Worm (Caenorhabditis elegans) whole organism, young adult: ENCODE results near the gene M117.4.

Experiments used
- C06A6.2 ChIP-seq: fragments of 200-800 bp; sonication (Bioruptor generic); conservative IDR thresholded peaks from 2 replicates; pipeline ENCODE4 v1.3.6; 2022; ENCODE audit warnings: missing genetic modification characterization, missing compliant biosample characterization
- D2030.7 ChIP-seq: fragments of 200-800 bp; sonication (Bioruptor generic); IDR thresholded peaks from 2 replicates; pipeline ENCODE4 v1.3.6; 2022; ENCODE audit warnings: missing genetic modification reagents, missing genetic modification characterization, missing compliant biosample characterization
- F22D6.2 ChIP-seq: sonication (generic microtip); optimal IDR thresholded peaks from 2 replicates; lab custom pipeline; 2016; ENCODE audit warnings: mild to moderate bottlenecking, missing genetic modification characterization, missing compliant biosample characterization
- F23B12.7 ChIP-seq: sonication (generic microtip); optimal IDR thresholded peaks from 2 replicates; lab custom pipeline; 2017; ENCODE audit warnings: missing genetic modification characterization, mild to moderate bottlenecking, missing compliant biosample characterization, antibody characterized with exemption, moderate library complexity; ENCODE audit not compliant: insufficient read depth
- F49E8.2 ChIP-seq: sonication (generic microtip); optimal IDR thresholded peaks from 3 replicates; lab custom pipeline; 2017; ENCODE audit warnings: missing genetic modification characterization, mild to moderate bottlenecking, missing compliant biosample characterization, antibody characterized with exemption, moderate library complexity; ENCODE audit not compliant: insufficient read depth
- F52B5.7 ChIP-seq: sonication (generic microtip); optimal IDR thresholded peaks from 2 replicates; lab custom pipeline; 2016; ENCODE audit warnings: mild to moderate bottlenecking, missing genetic modification characterization, missing compliant biosample characterization
- F57A8.1 ChIP-seq: fragments of 200-800 bp; sonication (Bioruptor generic); optimal IDR thresholded peaks from 2 replicates; lab custom pipeline; 2018; ENCODE audit warnings: mild to moderate bottlenecking, missing genetic modification characterization, moderate library complexity, missing compliant biosample characterization
- K11D2.4 ChIP-seq: fragments of 200-800 bp; sonication (Bioruptor generic); IDR thresholded peaks from 2 replicates; pipeline ENCODE4 v1.3.6; 2022; ENCODE audit warnings: missing genetic modification reagents, missing genetic modification characterization, missing compliant biosample characterization
- T26A5.8 ChIP-seq: sonication (generic microtip); optimal IDR thresholded peaks from 2 replicates; lab custom pipeline; 2016; ENCODE audit warnings: missing genetic modification characterization, missing compliant biosample characterization
- Y67H2A.10 ChIP-seq: fragments of 200-800 bp; sonication (Bioruptor generic); conservative IDR thresholded peaks from 2 replicates; pipeline ENCODE4 v1.3.6; 2022; ENCODE audit warnings: missing genetic modification reagents, missing genetic modification characterization, missing compliant biosample characterization
- attf-5 ChIP-seq: fragments of 200-800 bp; sonication (Bioruptor generic); optimal IDR thresholded peaks from 2 replicates; lab custom pipeline; 2018; ENCODE audit warnings: mild to moderate bottlenecking, missing genetic modification characterization, missing compliant biosample characterization
- attf-6 ChIP-seq: fragments of 200-800 bp; sonication (Bioruptor generic); IDR thresholded peaks from 2 replicates; pipeline ENCODE4 v1.3.6; 2022; ENCODE audit warnings: missing genetic modification reagents, missing genetic modification characterization, missing compliant biosample characterization
- bed-1 ChIP-seq: fragments of 200-800 bp; sonication (Bioruptor generic); IDR thresholded peaks from 2 replicates; pipeline ENCODE4 v1.3.6; 2022; ENCODE audit warnings: missing genetic modification reagents, missing genetic modification characterization, missing compliant biosample characterization
- ccch-3 ChIP-seq: fragments of 200-800 bp; sonication (Bioruptor generic); optimal IDR thresholded peaks from 2 replicates; lab custom pipeline; 2018; ENCODE audit warnings: mild to moderate bottlenecking, missing genetic modification characterization, missing compliant biosample characterization
- ceh-100 ChIP-seq: fragments of 200-800 bp; sonication (Bioruptor generic); IDR thresholded peaks from 2 replicates; pipeline ENCODE4 v1.3.6; 2022; ENCODE audit warnings: missing genetic modification reagents, missing genetic modification characterization, missing compliant biosample characterization
- chd-7 ChIP-seq: sonication (generic microtip); optimal IDR thresholded peaks from 2 replicates; lab custom pipeline; 2016; ENCODE audit warnings: mild to moderate bottlenecking, missing genetic modification characterization, moderate library complexity, missing compliant biosample characterization
- dox-1 ChIP-seq: fragments of 200-800 bp; sonication (Bioruptor generic); IDR thresholded peaks from 2 replicates; pipeline ENCODE4 v1.3.6; 2022; ENCODE audit warnings: missing genetic modification reagents, missing genetic modification characterization, missing compliant biosample characterization
- dpl-1 ChIP-seq: fragments of 150-350 bp; optimal IDR thresholded peaks from 2 replicates; lab custom pipeline; 2014; ENCODE audit warnings: missing biosample characterization, missing genetic modification reagents, missing genetic modification characterization
- efl-1 ChIP-seq: fragments of 150-350 bp; optimal IDR thresholded peaks from 2 replicates; lab custom pipeline; 2014; ENCODE audit warnings: missing biosample characterization, missing genetic modification reagents, missing genetic modification characterization
- egl-44 ChIP-seq: fragments of 200-800 bp; sonication (Bioruptor generic); IDR thresholded peaks from 2 replicates; pipeline ENCODE4 v1.3.6; 2022; ENCODE audit warnings: missing genetic modification reagents, missing genetic modification characterization, missing compliant biosample characterization
- ets-4 ChIP-seq: fragments of 200-800 bp; sonication (Bioruptor generic); optimal IDR thresholded peaks from 2 replicates; lab custom pipeline; 2018; ENCODE audit warnings: mild to moderate bottlenecking, missing genetic modification characterization, missing compliant biosample characterization
- hlh-26 ChIP-seq: fragments of 200-800 bp; sonication (Bioruptor generic); conservative IDR thresholded peaks from 2 replicates; pipeline ENCODE4 v1.3.6; 2022; ENCODE audit warnings: missing genetic modification reagents, missing genetic modification characterization, missing compliant biosample characterization
- hmg-1.2 ChIP-seq: fragments of 200-800 bp; sonication (Bioruptor generic); IDR thresholded peaks from 2 replicates; pipeline ENCODE4 v1.3.6; 2022; ENCODE audit warnings: missing genetic modification reagents, missing genetic modification characterization, missing compliant biosample characterization
- let-526 ChIP-seq: fragments of 200-800 bp; sonication (Bioruptor generic); IDR thresholded peaks from 2 replicates; pipeline ENCODE4 v1.3.6; 2022; ENCODE audit warnings: missing genetic modification reagents, missing genetic modification characterization, missing compliant biosample characterization
- lin-26 ChIP-seq: fragments of 200-800 bp; sonication (Bioruptor generic); IDR thresholded peaks from 2 replicates; pipeline ENCODE4 v1.3.6; 2022; ENCODE audit warnings: missing genetic modification reagents, missing genetic modification characterization, missing compliant biosample characterization
- madf-6 ChIP-seq: fragments of 200-800 bp; sonication (Bioruptor generic); IDR thresholded peaks from 2 replicates; pipeline ENCODE4 v1.3.6; 2022; ENCODE audit warnings: missing genetic modification reagents, missing genetic modification characterization, missing compliant biosample characterization
- madf-8 ChIP-seq: fragments of 200-800 bp; sonication (Bioruptor generic); conservative IDR thresholded peaks from 2 replicates; pipeline ENCODE4 v1.3.6; 2022; ENCODE audit warnings: missing genetic modification reagents, missing genetic modification characterization, missing compliant biosample characterization
- mcd-1 ChIP-seq: fragments of 200-800 bp; sonication (Bioruptor generic); IDR thresholded peaks from 2 replicates; pipeline ENCODE4 v1.3.6; 2022; ENCODE audit warnings: missing genetic modification reagents, missing genetic modification characterization, missing compliant biosample characterization
- mes-4 ChIP-seq: sonication (generic microtip); optimal IDR thresholded peaks from 2 replicates; lab custom pipeline; 2016; ENCODE audit warnings: missing genotype, missing genetic modification characterization, missing compliant biosample characterization
- nfya-1 ChIP-seq: sonication (generic microtip); optimal IDR thresholded peaks from 2 replicates; lab custom pipeline; 2017; ENCODE audit warnings: antibody characterized with exemption, missing compliant biosample characterization, missing genetic modification characterization, borderline replicate concordance; ENCODE audit not compliant: insufficient read depth
- nhr-179 ChIP-seq: sonication (generic microtip); optimal IDR thresholded peaks from 2 replicates; lab custom pipeline; 2016; ENCODE audit warnings: mild to moderate bottlenecking, missing genetic modification characterization, missing compliant biosample characterization
- pbrm-1 ChIP-seq: fragments of 200-800 bp; sonication (Bioruptor generic); IDR thresholded peaks from 2 replicates; pipeline ENCODE4 v1.3.6; 2022; ENCODE audit warnings: missing genetic modification reagents, missing genetic modification characterization, missing compliant biosample characterization
- pha-4 ChIP-seq: fragments of 150-350 bp; sonication (generic microtip); optimal IDR thresholded peaks from 2 replicates; lab custom pipeline; 2014; ENCODE audit warnings: missing biosample characterization, missing genetic modification reagents, missing genetic modification characterization
- rcor-1 ChIP-seq: fragments of 200-800 bp; sonication (Bioruptor generic); IDR thresholded peaks from 2 replicates; pipeline ENCODE4 v1.3.6; 2022; ENCODE audit warnings: missing genetic modification reagents, missing genetic modification characterization, missing compliant biosample characterization
- rec-8 ChIP-seq, 2 experiments: sonication (generic microtip); optimal IDR thresholded peaks; 2 replicates each; lab custom pipeline; 2016; ENCODE audit warnings: mild to moderate bottlenecking in 2 of 2, missing genetic modification characterization in 2 of 2, missing genetic modification reagents in 2 of 2, missing genotype in 2 of 2, missing biosample characterization in 1 of 2, missing compliant biosample characterization in 1 of 2, moderate library complexity in 1 of 2
- sdz-38 ChIP-seq: sonication (generic microtip); optimal IDR thresholded peaks from 2 replicates; lab custom pipeline; 2016; ENCODE audit warnings: missing genotype, missing genetic modification characterization, missing compliant biosample characterization
- snpc-1.1 ChIP-seq: sonication (generic microtip); optimal IDR thresholded peaks from 2 replicates; lab custom pipeline; 2017; ENCODE audit warnings: missing genetic modification characterization, mild to moderate bottlenecking, missing compliant biosample characterization, antibody characterized with exemption, moderate library complexity, missing genotype, missing genetic modification reagents; ENCODE audit not compliant: insufficient read depth
- snpc-3.4 ChIP-seq: sonication (generic microtip); optimal IDR thresholded peaks from 2 replicates; lab custom pipeline; 2017; ENCODE audit warnings: missing genetic modification characterization, mild to moderate bottlenecking, missing compliant biosample characterization, antibody characterized with exemption, moderate library complexity, missing genotype, missing genetic modification reagents
- somi-1 ChIP-seq: fragments of 200-800 bp; sonication (Bioruptor generic); optimal IDR thresholded peaks from 2 replicates; lab custom pipeline; 2018; ENCODE audit warnings: mild to moderate bottlenecking, missing genetic modification characterization, missing compliant biosample characterization
- tbp1 ChIP-seq: fragments of 200-800 bp; sonication (Bioruptor generic); optimal IDR thresholded peaks from 2 replicates; lab custom pipeline; 2018; ENCODE audit warnings: mild to moderate bottlenecking, missing genetic modification characterization, missing compliant biosample characterization
- tbx-9 ChIP-seq: sonication (generic microtip); optimal IDR thresholded peaks from 2 replicates; lab custom pipeline; 2016; ENCODE audit warnings: borderline replicate concordance, missing genetic modification characterization, inconsistent platforms, missing compliant biosample characterization
- tlf-1 ChIP-seq: fragments of 200-800 bp; sonication (Bioruptor generic); optimal IDR thresholded peaks from 2 replicates; lab custom pipeline; 2018; ENCODE audit warnings: mild to moderate bottlenecking, missing genetic modification characterization, missing compliant biosample characterization
- zfh-2 ChIP-seq: fragments of 200-800 bp; sonication (Bioruptor generic); conservative IDR thresholded peaks from 2 replicates; pipeline ENCODE4 v1.3.6; 2022; ENCODE audit warnings: missing genetic modification reagents, missing genetic modification characterization, missing compliant biosample characterization
- zim-3 ChIP-seq: sonication (generic microtip); optimal IDR thresholded peaks from 2 replicates; lab custom pipeline; 2017; ENCODE audit warnings: mild to moderate bottlenecking, missing genetic modification characterization, moderate library complexity, missing compliant biosample characterization
- ztf-25 ChIP-seq: fragments of 200-800 bp; sonication (Bioruptor generic); IDR thresholded peaks from 2 replicates; pipeline ENCODE4 v1.3.6; 2022; ENCODE audit warnings: missing genetic modification reagents, missing genetic modification characterization, missing compliant biosample characterization
- ztf-26 ChIP-seq: sonication (generic microtip); optimal IDR thresholded peaks from 2 replicates; lab custom pipeline; 2017; ENCODE audit warnings: missing genetic modification characterization, missing compliant biosample characterization
- ztf-3 ChIP-seq: fragments of 200-800 bp; sonication (Bioruptor generic); optimal IDR thresholded peaks from 2 replicates; lab custom pipeline; 2018; ENCODE audit warnings: mild to moderate bottlenecking, missing genetic modification characterization, missing compliant biosample characterization
- ztf-6 ChIP-seq: fragments of 200-800 bp; sonication (Bioruptor generic); IDR thresholded peaks from 2 replicates; pipeline ENCODE4 v1.3.6; 2022; ENCODE audit warnings: missing genetic modification reagents, missing genetic modification characterization, missing compliant biosample characterization

Gene M117.4

DNA sequence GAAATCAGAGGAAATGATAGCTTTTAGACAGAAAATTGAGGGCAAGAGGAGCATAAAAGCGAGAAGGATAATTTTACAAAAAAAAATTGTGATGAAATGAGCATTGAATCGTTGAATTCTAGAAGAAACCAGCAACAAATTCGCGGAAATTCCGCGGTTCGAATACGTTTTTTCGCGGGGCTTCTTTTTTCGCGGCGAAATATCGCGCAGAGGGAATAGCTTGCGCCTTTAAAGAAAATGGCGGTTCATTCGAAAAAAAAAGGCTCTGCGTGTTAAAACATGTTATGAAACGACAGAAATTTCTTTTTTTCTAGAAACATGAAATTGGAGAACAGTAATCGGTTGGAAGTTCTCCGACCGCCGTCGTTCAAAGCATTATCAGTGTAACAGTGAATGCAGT is 10.9 kb downstream of the M117.4 start:
- TF ChIP-seq nfya-1 (tag; lab: Kevin White, UChicago) (no peak), ztf-3 (no peak), zim-3 (no peak), nhr-179 (no peak), dox-1 (GFP tag; lab: Robert Waterston, UW) (peak; percentile 54; the same call in 1 of the 2 replicates), efl-1 (peak; percentile 96), snpc-3.4 (tag; lab: Kevin White, UChicago) (peak; percentile 64), rec-8 (tag; optimal IDR thresholded peaks at IDR 0.05; lab: Kevin White, UChicago) (no peak), F52B5.7 (tag; lab: Kevin White, UChicago) (no peak), ztf-26 (no peak), rcor-1 (GFP tag; lab: Robert Waterston, UW) (peak; percentile 50; the same call in 1 of the 2 replicates), let-526 (no peak), hlh-26 (GFP tag; lab: Robert Waterston, UW) (no peak), somi-1 (no peak), T26A5.8 (no peak), ztf-6 (no peak), D2030.7 (GFP tag; lab: Robert Waterston, UW) (peak; percentile 95), attf-5 (no peak), pbrm-1 (GFP tag; lab: Robert Waterston, UW) (peak; percentile 56; the same call in 1 of the 2 replicates), mcd-1 (GFP tag; lab: Robert Waterston, UW) (peak; percentile 43), tbx-9 (tag; lab: Kevin White, UChicago) (no peak), madf-6 (peak; percentile 98), ccch-3 (GFP tag; lab: Kevin White, UChicago) (no peak), chd-7 (no peak), ceh-100 (peak; percentile 51; the same call in 1 of the 2 replicates), egl-44 (GFP tag; lab: Robert Waterston, UW) (no peak), lin-26 (GFP tag; lab: Robert Waterston, UW) (no peak), ets-4 (GFP tag; lab: Kevin White, UChicago) (no peak), zfh-2 (GFP tag; lab: Robert Waterston, UW) (no peak), C06A6.2 (GFP tag; lab: Robert Waterston, UW) (no peak), sdz-38 (tag; lab: Kevin White, UChicago) (no peak), mes-4 (tag; lab: Kevin White, UChicago) (no peak), snpc-1.1 (tag; lab: Kevin White, UChicago) (no peak), F49E8.2 (tag; lab: Kevin White, UChicago) (peak; percentile 45), K11D2.4 (no peak), attf-6 (peak; percentile 49; the same call in 1 of the 2 replicates), pha-4 (tag; lab: Kevin White, UChicago) (no peak), F22D6.2 (tag; lab: Kevin White, UChicago) (no peak), F23B12.7 (tag; lab: Kevin White, UChicago) (peak; percentile 61), tbp1 (GFP tag; lab: Kevin White, UChicago) (no peak), dpl-1 (peak; percentile 94), ztf-25 (peak; percentile 7; the same call in 1 of the 2 replicates), F57A8.1 (GFP tag; lab: Kevin White, UChicago) (no peak), bed-1 (GFP tag; lab: Robert Waterston, UW) (no peak), hmg-1.2 (GFP tag; lab: Robert Waterston, UW) (peak; percentile 51), tlf-1 (GFP tag; lab: Kevin White, UChicago) (peak; percentile 65), Y67H2A.10 (GFP tag; lab: Robert Waterston, UW) (no peak; the same call in 1 of the 2 replicates), madf-8 (peak; percentile 90)
